Worm (Caenorhabditis elegans): ENCODE data around the gene R07G3.8.
A peak's percentile ranks its signal among the peaks of the same experiment; 100 is the strongest.

Gene R07G3.8

ce11 chrII:7577412-7577811, 42.9 kb downstream of the R07G3.8 start, which contains the start of gene F35D2.6:
TSS of gene F35D2.6 (plus strand) at chrII:7577712.
- TF ChIP-seq unc-62 (GFP tag; optimal IDR thresholded peaks at IDR 0.05 in 1 of 2) = no peak
- no peak for TF ChIP-seq unc-62 (tag; optimal IDR thresholded peaks at IDR 0.05)
- TF ChIP-seq Y5F2A.4 (GFP tag; optimal IDR thresholded peaks at IDR 0.05) = no peak
- no peak for TF ChIP-seq zip-2 (tag; optimal IDR thresholded peaks at IDR 0.05)
- no peak for TF ChIP-seq arid-1 (GFP tag; conservative IDR thresholded peaks at IDR 0.05)
- TF ChIP-seq F44E2.7 (GFP tag; IDR thresholded peaks at IDR 0.05) = no peak
- TF ChIP-seq ces-1 (GFP tag; optimal IDR thresholded peaks at IDR 0.05) = no peak
- no peak for TF ChIP-seq php-3 (GFP tag; IDR thresholded peaks at IDR 0.05)
- no peak for TF ChIP-seq lin-15B (tag; optimal IDR thresholded peaks at IDR 0.05)
- no peak for TF ChIP-seq lir-3 (tag; optimal IDR thresholded peaks at IDR 0.05)
- no peak for TF ChIP-seq madf-9 (GFP tag; conservative IDR thresholded peaks at IDR 0.05)
- TF ChIP-seq F26F4.8 (GFP tag; conservative IDR thresholded peaks at IDR 0.05) = no peak
- TF ChIP-seq daf-19 (GFP tag; conservative IDR thresholded peaks at IDR 0.05) = no peak
- no peak for TF ChIP-seq snpc-1.2 (GFP tag; IDR thresholded peaks at IDR 0.05)
- no peak for TF ChIP-seq zfp-2 (tag; optimal IDR thresholded peaks at IDR 0.05)
- TF ChIP-seq nhr-48 (tag; optimal IDR thresholded peaks at IDR 0.05) = no peak
- TF ChIP-seq dve-1 (tag; optimal IDR thresholded peaks at IDR 0.05; ENCODE audit: insufficient read depth) = no peak
- TF ChIP-seq lim-7 (GFP tag; IDR thresholded peaks at IDR 0.05) = no peak

- no peak for TF ChIP-seq unc-62 (GFP tag; optimal IDR thresholded peaks at IDR 0.05 in 1 of 2)
- TF ChIP-seq unc-62 (tag; optimal IDR thresholded peaks at IDR 0.05) = no peak
- no peak for TF ChIP-seq ZK546.5 (tag; optimal IDR thresholded peaks at IDR 0.05)
- no peak for TF ChIP-seq dve-1 (tag; optimal IDR thresholded peaks at IDR 0.05; ENCODE audit: insufficient read depth)
- no peak for TF ChIP-seq dpl-1 (GFP tag; optimal IDR thresholded peaks at IDR 0.05)
- TF ChIP-seq php-3 (GFP tag; IDR thresholded peaks at IDR 0.05) = no peak
- no peak for TF ChIP-seq lin-29 (GFP tag; IDR thresholded peaks at IDR 0.05)
- TF ChIP-seq lir-3 (tag; optimal IDR thresholded peaks at IDR 0.05) = no peak
- no peak for TF ChIP-seq hlh-30 (tag; optimal IDR thresholded peaks at IDR 0.05; ENCODE audit: insufficient read depth)
These were observed 44.7 kb downstream of the R07G3.8 start, which contains the start of gene F35D2.1 for ce11 chrII:7575614-7576013. TSS of gene F35D2.1 (plus strand) at chrII:7575914.

ce11 chrII:7574143-7574542, 46.2 kb downstream of the R07G3.8 start, which contains the start of gene F35D2.2:
TSS of gene F35D2.2 (plus strand) at chrII:7574443.
- TF ChIP-seq tra-1 (GFP tag; IDR thresholded peaks at IDR 0.05) = no peak
- TF ChIP-seq aha-1 (tag) = peak; percentile 53
- TF ChIP-seq dmd-8 (GFP tag; IDR thresholded peaks at IDR 0.05) = no peak
- no peak for TF ChIP-seq vab-7 (GFP tag; IDR thresholded peaks at IDR 0.05)
- no peak for TF ChIP-seq ama-1 (optimal IDR thresholded peaks at IDR 0.05)

ce11 chrII:7570820-7571219, 49.5 kb downstream of the R07G3.8 start:
- TF ChIP-seq lsy-2 (tag; optimal IDR thresholded peaks at IDR 0.05) = no peak
- TF ChIP-seq snpc-1.2 (GFP tag; IDR thresholded peaks at IDR 0.05) = no peak
- no peak for TF ChIP-seq aly-2 (tag; optimal IDR thresholded peaks at IDR 0.05)
- TF ChIP-seq F10B5.3 (tag; optimal IDR thresholded peaks at IDR 0.05) = no peak
- no peak for TF ChIP-seq daf-19 (GFP tag; conservative IDR thresholded peaks at IDR 0.05)
- TF ChIP-seq arid-1 (GFP tag; conservative IDR thresholded peaks at IDR 0.05) = no peak
- TF ChIP-seq madf-5 (GFP tag; IDR thresholded peaks at IDR 0.05) = 0 out of 4 replicates have a peak, but pooled peaks of 1 of the 2 experiments have one; percentile 13
- no peak for TF ChIP-seq zip-11 (GFP tag; IDR thresholded peaks at IDR 0.05)
- no peak for TF ChIP-seq ceh-28 (tag; optimal IDR thresholded peaks at IDR 0.05)

- TF ChIP-seq R02D3.7 (tag; optimal IDR thresholded peaks at IDR 0.05) = no peak
- no peak for TF ChIP-seq nhr-11 (tag; optimal IDR thresholded peaks at IDR 0.05)
- TF ChIP-seq pqm-1 (tag; optimal IDR thresholded peaks at IDR 0.05) = no peak
- no peak for TF ChIP-seq fkh-10 (GFP tag; optimal IDR thresholded peaks at IDR 0.05)
- no peak for TF ChIP-seq ceh-82 (tag; optimal IDR thresholded peaks at IDR 0.05)
- TF ChIP-seq nhr-48 (tag; optimal IDR thresholded peaks at IDR 0.05) = no peak
- TF ChIP-seq hmg-1.1 (GFP tag; IDR thresholded peaks at IDR 0.05) = no peak
- no peak for TF ChIP-seq lin-38 (GFP tag; IDR thresholded peaks at IDR 0.05)
- TF ChIP-seq attf-4 (tag; optimal IDR thresholded peaks at IDR 0.05) = no peak
- no peak for TF ChIP-seq php-3 (GFP tag; IDR thresholded peaks at IDR 0.05)
- TF ChIP-seq snpc-4 (tag; optimal IDR thresholded peaks at IDR 0.05) = no peak
- no peak for TF ChIP-seq duxl-1 (tag; optimal IDR thresholded peaks at IDR 0.05; ENCODE audit: poor library complexity)
- TF ChIP-seq zfp-2 (tag; optimal IDR thresholded peaks at IDR 0.05) = no peak
- no peak for TF ChIP-seq madf-9 (GFP tag; conservative IDR thresholded peaks at IDR 0.05)
- TF ChIP-seq sdz-12 (GFP tag; optimal IDR thresholded peaks at IDR 0.05) = no peak
- TF ChIP-seq mdl-1 (tag; optimal IDR thresholded peaks at IDR 0.05) = no peak
- TF ChIP-seq F26F4.8 (GFP tag; conservative IDR thresholded peaks at IDR 0.05) = no peak
- no peak for TF ChIP-seq Y105C5A.15 (GFP tag; IDR thresholded peaks at IDR 0.05)
These were observed 50.0 kb downstream of the R07G3.8 start, which contains the start of gene F35D2.3 for ce11 chrII:7570305-7570704. TSS of gene F35D2.3 (plus strand) at chrII:7570605.
